Worm (Caenorhabditis elegans) whole organism, L4 larva: ENCODE measurements around the gene rmd-3.
A peak's percentile ranks its signal among the peaks of the same experiment; 100 is the strongest.

ENCODE experiments used
- F10B5.3 ChIP-seq: sonication (generic microtip); optimal IDR thresholded peaks from 2 replicates; lab custom pipeline; 2016; ENCODE audit warnings: mild to moderate bottlenecking, missing genetic modification characterization, missing compliant biosample characterization
- F37D6.2 ChIP-seq: sonication (generic microtip); optimal IDR thresholded peaks from 2 replicates; lab custom pipeline; 2016; ENCODE audit warnings: mild to moderate bottlenecking, missing genetic modification characterization, missing compliant biosample characterization
- R02D3.7 ChIP-seq: fragments of 150-350 bp; sonication (generic microtip); optimal IDR thresholded peaks from 3 replicates; lab custom pipeline; 2014; ENCODE audit warnings: missing biosample characterization, missing genetic modification characterization
- T20F7.1 ChIP-seq: fragments of 200-800 bp; sonication (Bioruptor generic); optimal IDR thresholded peaks from 2 replicates; lab custom pipeline; 2018; ENCODE audit warnings: mild to moderate bottlenecking, missing genetic modification characterization, missing compliant biosample characterization
- Y105C5A.15 ChIP-seq: fragments of 200-800 bp; sonication (Bioruptor generic); IDR thresholded peaks from 2 replicates; pipeline ENCODE4 v1.3.6; 2022; ENCODE audit warnings: missing genetic modification characterization, missing compliant biosample characterization
- Y75B8A.6 ChIP-seq: fragments of 200-800 bp; sonication (Bioruptor generic); IDR thresholded peaks from 2 replicates; pipeline ENCODE4 v1.3.6; 2022; ENCODE audit warnings: missing genetic modification reagents, missing genetic modification characterization, missing compliant biosample characterization
- ZK546.5 ChIP-seq, 2 experiments: sonication (generic microtip); optimal IDR thresholded peaks; 2 replicates each; lab custom pipeline; 2017; ENCODE audit warnings: missing biosample characterization in 2 of 2, missing genetic modification characterization in 2 of 2
- aha-1 ChIP-seq: fragments of 150-350 bp; peaks from one replicate; lab custom pipeline; 2014; ENCODE audit warnings: missing biosample characterization, missing genetic modification characterization
- arid-1 ChIP-seq: fragments of 200-800 bp; sonication (Bioruptor generic); conservative IDR thresholded peaks from 2 replicates; pipeline ENCODE4 v1.3.6; 2022; ENCODE audit warnings: missing genetic modification reagents, missing genetic modification characterization, missing compliant biosample characterization
- attf-4 ChIP-seq: sonication (generic microtip); optimal IDR thresholded peaks from 3 replicates; lab custom pipeline; 2017; ENCODE audit warnings: missing biosample characterization, missing genetic modification characterization
- ceh-32 ChIP-seq: sonication (generic microtip); optimal IDR thresholded peaks from 2 replicates; lab custom pipeline; 2016; ENCODE audit warnings: mild to moderate bottlenecking, missing genetic modification characterization, missing compliant biosample characterization; ENCODE audit not compliant: poor library complexity
- ceh-44 ChIP-seq: fragments of 200-800 bp; sonication (Bioruptor generic); IDR thresholded peaks from 2 replicates; pipeline ENCODE4 v1.3.6; 2022; ENCODE audit warnings: missing genetic modification reagents, missing genetic modification characterization, missing compliant biosample characterization
- ceh-82 ChIP-seq: sonication (generic microtip); optimal IDR thresholded peaks from 2 replicates; lab custom pipeline; 2017; ENCODE audit warnings: missing biosample characterization, missing genetic modification characterization
- ctbp-1 ChIP-seq: fragments of 200-800 bp; sonication (Bioruptor generic); IDR thresholded peaks from 2 replicates; pipeline ENCODE4 v1.3.6; 2022; ENCODE audit warnings: missing genetic modification reagents, missing genetic modification characterization, missing compliant biosample characterization
- daf-12 ChIP-seq: fragments of 150-350 bp; optimal IDR thresholded peaks from 2 replicates; lab custom pipeline; 2014; ENCODE audit warnings: missing biosample characterization, missing genetic modification reagents, missing genetic modification characterization
- daf-19 ChIP-seq: fragments of 200-800 bp; sonication (Bioruptor generic); conservative IDR thresholded peaks from 2 replicates; pipeline ENCODE4 v1.3.6; 2022; ENCODE audit warnings: missing genetic modification characterization, missing compliant biosample characterization
- daf-8 ChIP-seq: fragments of 200-800 bp; sonication (Bioruptor generic); IDR thresholded peaks from 2 replicates; pipeline ENCODE4 v1.3.6; 2022; ENCODE audit warnings: missing genetic modification characterization, missing compliant biosample characterization
- egl-27 ChIP-seq: sonication (generic microtip); optimal IDR thresholded peaks from 3 replicates; lab custom pipeline; 2017; ENCODE audit warnings: missing biosample characterization, missing genetic modification reagents, missing genetic modification characterization
- fos-1 ChIP-seq: fragments of 150-350 bp; optimal IDR thresholded peaks from 2 replicates; lab custom pipeline; 2014; ENCODE audit warnings: missing biosample characterization, missing genetic modification characterization
- lin-1 ChIP-seq: fragments of 200-800 bp; sonication (Bioruptor generic); IDR thresholded peaks from 2 replicates; pipeline ENCODE4 v1.3.6; 2022; ENCODE audit warnings: missing genetic modification reagents, missing genetic modification characterization, missing compliant biosample characterization
- lin-38 ChIP-seq: fragments of 200-800 bp; sonication (Bioruptor generic); IDR thresholded peaks from 2 replicates; pipeline ENCODE4 v1.3.6; 2022; ENCODE audit warnings: missing genetic modification reagents, missing genetic modification characterization, missing compliant biosample characterization
- lin-39 ChIP-seq: fragments of 150-350 bp; optimal IDR thresholded peaks from 2 replicates; lab custom pipeline; 2014; ENCODE audit warnings: missing biosample characterization, missing genetic modification reagents, missing genetic modification characterization
- lsy-2 ChIP-seq, 2 experiments: fragments of 150-350 bp in 1 of 2; sonication (generic microtip) in 1 of 2; optimal IDR thresholded peaks; 2 replicates each; lab custom pipeline; 2014 to 2017; ENCODE audit warnings: missing biosample characterization in 2 of 2, missing genetic modification characterization in 2 of 2
- madf-9 ChIP-seq: fragments of 200-800 bp; sonication (Bioruptor generic); conservative IDR thresholded peaks from 2 replicates; pipeline ENCODE4 v1.3.6; 2022; ENCODE audit warnings: missing genetic modification reagents, missing genetic modification characterization, missing compliant biosample characterization
- mes-2 ChIP-seq: sonication (generic microtip); optimal IDR thresholded peaks from 2 replicates; lab custom pipeline; 2016; ENCODE audit warnings: missing genotype, mild to moderate bottlenecking, missing genetic modification characterization, missing compliant biosample characterization; ENCODE audit not compliant: poor library complexity, severe bottlenecking
- mxl-3 ChIP-seq: fragments of 200-800 bp; sonication (Bioruptor generic); optimal IDR thresholded peaks from 2 replicates; lab custom pipeline; 2018; ENCODE audit warnings: mild to moderate bottlenecking, missing genetic modification characterization, missing compliant biosample characterization
- nhr-10 ChIP-seq: fragments of 150-350 bp; optimal IDR thresholded peaks from 2 replicates; lab custom pipeline; 2014; ENCODE audit warnings: missing biosample characterization, missing genetic modification characterization
- nhr-111 ChIP-seq: fragments of 200-800 bp; sonication (Bioruptor generic); optimal IDR thresholded peaks from 2 replicates; lab custom pipeline; 2018; ENCODE audit warnings: mild to moderate bottlenecking, missing genetic modification characterization, missing compliant biosample characterization
- nhr-237 ChIP-seq: sonication (generic microtip); optimal IDR thresholded peaks from 2 replicates; lab custom pipeline; 2017; ENCODE audit warnings: missing biosample characterization, missing genetic modification characterization
- nhr-42 ChIP-seq: fragments of 200-800 bp; sonication (Bioruptor generic); IDR thresholded peaks from 2 replicates; pipeline ENCODE4 v1.3.6; 2022; ENCODE audit warnings: missing genetic modification characterization, missing compliant biosample characterization
- pqm-1 ChIP-seq: sonication (generic microtip); optimal IDR thresholded peaks from 2 replicates; lab custom pipeline; 2017; ENCODE audit warnings: missing biosample characterization, missing genetic modification characterization
- saeg-2 ChIP-seq: fragments of 200-800 bp; sonication (Bioruptor generic); IDR thresholded peaks from 2 replicates; pipeline ENCODE4 v1.3.6; 2022; ENCODE audit warnings: missing genetic modification reagents, missing genetic modification characterization, missing compliant biosample characterization
- sdz-12 ChIP-seq: fragments of 200-800 bp; sonication (Bioruptor generic); optimal IDR thresholded peaks from 2 replicates; lab custom pipeline; 2018; ENCODE audit warnings: mild to moderate bottlenecking, missing genetic modification characterization, missing compliant biosample characterization
- set-16 ChIP-seq: fragments of 200-800 bp; sonication (Bioruptor generic); IDR thresholded peaks from 2 replicates; pipeline ENCODE4 v1.3.6; 2022; ENCODE audit warnings: missing genetic modification reagents, missing genetic modification characterization, missing compliant biosample characterization
- tag-97 ChIP-seq: fragments of 200-800 bp; sonication (Bioruptor generic); IDR thresholded peaks from 2 replicates; pipeline ENCODE4 v1.3.6; 2022; ENCODE audit warnings: missing genetic modification characterization, missing compliant biosample characterization
- unc-62 ChIP-seq, 3 experiments: fragments of 150-350 bp in 1 of 3; sonication (generic microtip); optimal IDR thresholded peaks in 2 of 3; peaks in 1 of 3; 1 replicate in 1 of 3; 2 replicates in 2 of 3; lab custom pipeline; 2014 to 2017; ENCODE audit warnings: missing biosample characterization in 3 of 3, missing genetic modification characterization in 3 of 3, missing genetic modification reagents in 3 of 3, missing genotype in 1 of 3
- vab-7 ChIP-seq: fragments of 200-800 bp; sonication (Bioruptor generic); IDR thresholded peaks from 2 replicates; pipeline ENCODE4 v1.3.6; 2022; ENCODE audit warnings: missing genetic modification reagents, missing genetic modification characterization, missing compliant biosample characterization
- zag-1 ChIP-seq: fragments of 150-350 bp; optimal IDR thresholded peaks from 2 replicates; lab custom pipeline; 2014; ENCODE audit warnings: missing biosample characterization, missing genetic modification characterization
- zip-11 ChIP-seq: fragments of 200-800 bp; sonication (Bioruptor generic); IDR thresholded peaks from 2 replicates; pipeline ENCODE4 v1.3.6; 2022; ENCODE audit warnings: missing genetic modification characterization, missing compliant biosample characterization

rmd-3 gene

DNA sequence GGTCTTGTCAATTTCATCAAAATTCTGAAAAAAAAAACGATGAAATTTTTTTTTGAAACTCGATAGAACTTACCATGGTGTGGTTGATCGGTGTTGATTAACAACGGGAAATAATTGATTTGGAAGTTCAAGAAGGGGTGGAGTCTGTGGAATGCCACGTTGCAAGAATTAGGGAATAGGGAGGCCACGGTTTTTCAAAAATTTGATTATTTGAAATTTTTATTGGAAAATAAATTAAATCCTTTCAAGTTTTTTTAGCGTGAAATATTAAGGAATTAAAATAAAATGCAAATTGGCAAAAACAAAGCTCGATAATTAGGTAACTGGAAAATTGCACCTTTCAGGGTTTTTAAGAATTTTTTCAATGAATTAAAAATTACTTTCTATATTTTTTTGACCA lies at the start of gene rmd-3:
rmd-3 (minus strand) TSS at position 101 of the 400 bp plus-strand sequence.
- TF ChIP-seq Y105C5A.15 (GFP tag; lab: Robert Waterston, UW) (no peak), pqm-1 (tag; lab: Kevin White, UChicago) (no peak), F10B5.3 (tag; lab: Kevin White, UChicago) (no peak), lin-39 (tag; lab: Kevin White, UChicago) (no peak), daf-12 (tag; lab: Kevin White, UChicago) (no peak), sdz-12 (no peak)
- TF ChIP-seq, all 104 proteins: peak for 0

DNA sequence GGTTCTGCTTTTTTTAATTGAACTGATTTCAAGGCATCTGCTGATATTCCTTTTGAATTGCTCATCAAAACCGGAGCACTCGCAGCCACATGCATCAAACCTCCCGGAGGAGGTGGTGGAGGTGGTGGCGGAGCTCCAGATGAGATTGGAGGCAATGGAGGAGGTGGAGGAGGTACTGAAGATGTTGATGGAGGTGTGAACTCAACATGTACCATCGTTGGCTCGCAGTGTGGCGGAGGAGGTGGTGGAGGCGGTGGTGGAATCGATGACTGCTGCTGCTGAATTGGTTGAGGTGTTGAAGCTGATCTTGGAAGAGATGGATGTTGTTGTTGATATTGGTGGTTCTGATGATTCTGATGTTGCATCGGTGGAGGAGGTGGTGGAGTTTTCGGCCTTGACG lies 47.5 kb upstream of the rmd-3 start:
- TF ChIP-seq set-16 (peak; percentile 72), mes-2 (tag; lab: Kevin White, UChicago) (no peak)

DNA sequence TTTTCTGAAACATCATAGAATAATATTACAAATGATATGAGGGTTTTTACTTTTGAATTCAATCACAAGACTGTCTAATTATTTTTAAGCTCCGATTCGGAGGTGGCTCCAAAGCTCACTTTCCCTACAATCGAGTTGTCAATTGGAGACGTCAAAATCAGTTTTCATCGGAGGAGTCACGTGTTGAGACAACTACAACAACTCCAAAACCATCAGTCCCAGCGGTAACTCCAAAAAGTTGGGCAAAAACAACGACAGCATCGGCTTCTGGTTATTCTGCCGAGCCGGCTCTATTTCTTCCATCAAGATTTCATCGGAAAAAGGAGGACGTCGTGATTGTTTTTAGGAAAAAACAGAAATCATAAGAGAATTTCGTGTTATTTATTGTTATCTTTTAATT lies 44.7 kb upstream of the rmd-3 start:
- no peak for TF ChIP-seq lsy-2 (tag; optimal IDR thresholded peaks at IDR 0.05; lab: Kevin White, UChicago)
- peak in 1 of 2 experiments; percentile 60 for TF ChIP-seq unc-62 (GFP tag; optimal IDR thresholded peaks at IDR 0.05 in 1 of 2; lab: Kevin White, UChicago)
- no peak for TF ChIP-seq unc-62 (tag; optimal IDR thresholded peaks at IDR 0.05; lab: Kevin White, UChicago)

DNA sequence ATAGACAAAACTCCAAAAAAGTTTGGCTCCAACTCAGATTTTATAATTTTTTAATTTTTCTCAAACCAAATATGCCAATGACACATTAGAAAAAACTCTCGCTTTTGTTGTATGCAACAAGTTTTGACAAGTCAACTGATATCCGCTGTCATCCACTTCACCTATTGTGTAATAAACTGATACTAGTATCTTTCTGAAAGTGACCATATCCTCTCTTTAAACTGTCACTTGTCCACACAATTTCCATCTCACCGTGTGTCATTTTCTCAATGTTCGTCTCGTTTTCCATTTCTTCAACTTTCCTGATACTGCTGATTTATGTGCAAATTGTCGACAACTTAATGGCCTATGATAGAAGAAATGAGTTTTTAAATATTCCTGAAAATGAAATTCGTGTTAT lies 43.7 kb upstream of the rmd-3 start, which contains the start of the genes C33B4.5 and C33B4.4:
C33B4.5 (plus strand) TSS at position 270 of the 400 bp plus-strand sequence.
C33B4.4 (minus strand) TSS at position 385 of the 400 bp plus-strand sequence.
- TF ChIP-seq nhr-10 (no peak), aha-1 (tag; lab: Kevin White, UChicago) (peak; percentile 44), unc-62 (GFP tag; optimal IDR thresholded peaks at IDR 0.05 in 1 of 2; lab: Kevin White, UChicago) (peak in 1 of 2 experiments; percentile 91), unc-62 (tag; optimal IDR thresholded peaks at IDR 0.05; lab: Kevin White, UChicago) (no peak)

DNA sequence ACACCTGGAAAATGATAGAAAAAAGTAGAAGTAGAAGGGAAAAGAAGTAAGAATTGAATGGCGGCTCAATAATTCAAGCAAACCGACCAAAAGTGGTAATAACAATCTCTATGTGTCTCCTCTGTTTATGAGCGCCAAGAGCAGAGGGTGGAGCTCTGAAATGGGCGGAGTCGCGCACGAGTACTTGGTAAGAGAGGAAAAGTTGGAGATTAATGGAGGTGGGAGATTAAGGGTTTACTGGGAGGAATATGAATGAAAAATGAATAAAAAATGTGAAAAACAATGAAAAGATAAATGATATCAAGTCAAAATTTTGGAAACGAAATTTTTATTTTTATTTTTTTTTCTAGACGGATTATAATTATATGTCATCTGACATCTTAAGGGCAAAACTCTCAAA lies 38.3 kb upstream of the rmd-3 start:
- TF ChIP-seq daf-19 (GFP tag; lab: Robert Waterston, UW) (no peak), ctbp-1 (GFP tag; lab: Robert Waterston, UW) (no peak), vab-7 (GFP tag; lab: Robert Waterston, UW) (no peak), ceh-32 (tag; lab: Kevin White, UChicago) (no peak), T20F7.1 (no peak), F37D6.2 (no peak), nhr-111 (GFP tag; lab: Kevin White, UChicago) (no peak)

DNA sequence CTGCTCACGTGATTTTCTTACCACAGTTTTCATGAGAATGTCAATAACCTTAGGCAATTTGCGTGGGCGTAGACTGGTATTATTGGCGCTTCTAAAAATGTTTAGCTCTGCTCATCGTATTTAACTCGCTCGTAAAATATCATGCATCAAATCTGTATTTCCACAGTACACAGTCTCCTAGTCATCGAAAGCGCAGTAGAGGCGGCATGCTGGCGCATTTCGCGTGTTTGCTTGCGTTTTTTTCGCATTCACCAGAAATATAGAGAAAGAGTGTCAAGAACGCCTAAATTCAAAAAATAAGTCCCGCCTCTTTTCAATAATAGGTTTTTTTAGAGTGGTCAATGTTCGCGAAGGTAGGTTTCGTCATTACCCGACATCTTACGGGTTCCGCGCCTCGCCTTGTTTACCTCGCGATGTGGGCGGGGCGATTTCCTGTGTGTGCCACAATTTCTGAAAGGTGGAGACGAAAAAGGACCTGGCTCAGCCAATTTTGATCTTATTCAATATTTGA lies 37.2 kb upstream of the rmd-3 start:
- TF ChIP-seq ctbp-1 (GFP tag; lab: Robert Waterston, UW) (peak; percentile 33; the same call in 1 of the 2 replicates), daf-12 (tag; lab: Kevin White, UChicago) (no peak), lin-38 (GFP tag; lab: Robert Waterston, UW) (peak; percentile 89), attf-4 (tag; lab: Kevin White, UChicago) (no peak), egl-27 (tag; lab: Kevin White, UChicago) (no peak), arid-1 (GFP tag; lab: Robert Waterston, UW) (peak; percentile 81), zip-11 (no peak), lin-1 (GFP tag; lab: Robert Waterston, UW) (peak; percentile 65; the same call in 1 of the 2 replicates), saeg-2 (GFP tag; lab: Robert Waterston, UW) (peak; percentile 69; the same call in 1 of the 2 replicates), madf-9 (0 out of 2 replicates have a peak, but pooled peaks have one; percentile 48), fos-1 (no peak), lin-39 (tag; lab: Kevin White, UChicago) (no peak), tag-97 (GFP tag; lab: Robert Waterston, UW) (no peak), Y75B8A.6 (GFP tag; lab: Robert Waterston, UW) (peak; percentile 82; the same call in 1 of the 2 replicates), unc-62 (GFP tag; optimal IDR thresholded peaks at IDR 0.05 in 1 of 2; lab: Kevin White, UChicago) (peak in 1 of 2 experiments; percentile 88), unc-62 (tag; optimal IDR thresholded peaks at IDR 0.05; lab: Kevin White, UChicago) (no peak), R02D3.7 (tag; lab: Kevin White, UChicago) (no peak), ZK546.5 (tag; optimal IDR thresholded peaks at IDR 0.05; lab: Kevin White, UChicago) (no peak), daf-8 (GFP tag; lab: Robert Waterston, UW) (no peak), nhr-111 (GFP tag; lab: Kevin White, UChicago) (peak; percentile 74), zag-1 (no peak), mxl-3 (GFP tag; lab: Kevin White, UChicago) (no peak), nhr-10 (no peak), nhr-237 (tag; lab: Kevin White, UChicago) (no peak), nhr-42 (GFP tag; lab: Robert Waterston, UW) (0 out of 2 replicates have a peak, but pooled peaks have one; percentile 69), ceh-82 (tag; lab: Kevin White, UChicago) (no peak), ceh-44 (GFP tag; lab: Robert Waterston, UW) (0 out of 2 replicates have a peak, but pooled peaks have one; percentile 55)
